Worm (Caenorhabditis elegans) whole organism, L4 larva: ENCODE results near the gene W02B12.13.
A peak's percentile ranks its signal among the peaks of the same experiment; 100 is the strongest.

Experiments used
- F10B5.3 ChIP-seq: sonication (generic microtip); optimal IDR thresholded peaks from 2 replicates; lab custom pipeline; 2016; ENCODE audit warnings: mild to moderate bottlenecking, missing genetic modification characterization, missing compliant biosample characterization
- F26F4.8 ChIP-seq: fragments of 200-800 bp; sonication (Bioruptor generic); conservative IDR thresholded peaks from 2 replicates; pipeline ENCODE4 v1.3.6; 2022; ENCODE audit warnings: missing genetic modification characterization, missing compliant biosample characterization
- F49E8.2 ChIP-seq: sonication (generic microtip); optimal IDR thresholded peaks from 2 replicates; lab custom pipeline; 2016; ENCODE audit warnings: missing compliant biosample characterization, mild to moderate bottlenecking, missing genetic modification characterization, borderline replicate concordance
- Y105C5A.15 ChIP-seq: fragments of 200-800 bp; sonication (Bioruptor generic); IDR thresholded peaks from 2 replicates; pipeline ENCODE4 v1.3.6; 2022; ENCODE audit warnings: missing genetic modification characterization, missing compliant biosample characterization
- Y48G9A.11 ChIP-seq: fragments of 200-800 bp; sonication (Bioruptor generic); IDR thresholded peaks from 2 replicates; pipeline ENCODE4 v1.3.6; 2022; ENCODE audit warnings: missing genetic modification reagents, missing genetic modification characterization, missing compliant biosample characterization
- Y5F2A.4 ChIP-seq: fragments of 200-800 bp; sonication (Bioruptor generic); optimal IDR thresholded peaks from 2 replicates; lab custom pipeline; 2018; ENCODE audit warnings: mild to moderate bottlenecking, missing genetic modification characterization, missing compliant biosample characterization
- Y75B8A.6 ChIP-seq: fragments of 200-800 bp; sonication (Bioruptor generic); IDR thresholded peaks from 2 replicates; pipeline ENCODE4 v1.3.6; 2022; ENCODE audit warnings: missing genetic modification reagents, missing genetic modification characterization, missing compliant biosample characterization
- ZK337.2 ChIP-seq: fragments of 200-800 bp; sonication (Bioruptor generic); IDR thresholded peaks from 2 replicates; pipeline ENCODE4 v1.3.6; 2022; ENCODE audit warnings: missing genetic modification reagents, missing genetic modification characterization, missing compliant biosample characterization
- ZK546.5 ChIP-seq, 2 experiments: sonication (generic microtip); optimal IDR thresholded peaks; 2 replicates each; lab custom pipeline; 2017; ENCODE audit warnings: missing biosample characterization in 2 of 2, missing genetic modification characterization in 2 of 2
- aha-1 ChIP-seq: fragments of 150-350 bp; peaks from one replicate; lab custom pipeline; 2014; ENCODE audit warnings: missing biosample characterization, missing genetic modification characterization
- attf-4 ChIP-seq: sonication (generic microtip); optimal IDR thresholded peaks from 3 replicates; lab custom pipeline; 2017; ENCODE audit warnings: missing biosample characterization, missing genetic modification characterization
- ceh-20 ChIP-seq: fragments of 200-800 bp; sonication (Bioruptor generic); IDR thresholded peaks from 2 replicates; pipeline ENCODE4 v1.3.6; 2022; ENCODE audit warnings: missing genetic modification reagents, missing genetic modification characterization, missing compliant biosample characterization
- ceh-44 ChIP-seq: fragments of 200-800 bp; sonication (Bioruptor generic); IDR thresholded peaks from 2 replicates; pipeline ENCODE4 v1.3.6; 2022; ENCODE audit warnings: missing genetic modification reagents, missing genetic modification characterization, missing compliant biosample characterization
- cey-2 ChIP-seq: sonication (generic microtip); optimal IDR thresholded peaks from 3 replicates; lab custom pipeline; 2017; ENCODE audit warnings: missing genetic modification characterization, mild to moderate bottlenecking, missing compliant biosample characterization, antibody characterized with exemption, borderline replicate concordance; ENCODE audit not compliant: insufficient read depth
- ctbp-1 ChIP-seq: fragments of 200-800 bp; sonication (Bioruptor generic); IDR thresholded peaks from 2 replicates; pipeline ENCODE4 v1.3.6; 2022; ENCODE audit warnings: missing genetic modification reagents, missing genetic modification characterization, missing compliant biosample characterization
- daf-12 ChIP-seq: fragments of 150-350 bp; optimal IDR thresholded peaks from 2 replicates; lab custom pipeline; 2014; ENCODE audit warnings: missing biosample characterization, missing genetic modification reagents, missing genetic modification characterization
- daf-8 ChIP-seq: fragments of 200-800 bp; sonication (Bioruptor generic); IDR thresholded peaks from 2 replicates; pipeline ENCODE4 v1.3.6; 2022; ENCODE audit warnings: missing genetic modification characterization, missing compliant biosample characterization
- duxl-1 ChIP-seq: sonication (generic microtip); optimal IDR thresholded peaks from 2 replicates; lab custom pipeline; 2016; ENCODE audit warnings: mild to moderate bottlenecking, missing genetic modification characterization, moderate library complexity, missing compliant biosample characterization; ENCODE audit not compliant: poor library complexity
- dve-1 ChIP-seq: sonication (generic microtip); optimal IDR thresholded peaks from 2 replicates; lab custom pipeline; 2017; ENCODE audit warnings: antibody characterized with exemption, mild to moderate bottlenecking, missing genetic modification characterization, missing compliant biosample characterization; ENCODE audit not compliant: insufficient read depth
- hif-1 ChIP-seq, 2 experiments: sonication (generic microtip); optimal IDR thresholded peaks; 2 replicates each; lab custom pipeline; 2016 to 2017; ENCODE audit warnings: missing compliant biosample characterization in 2 of 2, missing genetic modification characterization in 2 of 2, missing genetic modification reagents in 2 of 2, missing genotype in 2 of 2, mild to moderate bottlenecking in 1 of 2
- hmg-1.1 ChIP-seq: fragments of 200-800 bp; sonication (Bioruptor generic); IDR thresholded peaks from 2 replicates; pipeline ENCODE4 v1.3.6; 2022; ENCODE audit warnings: missing genetic modification reagents, missing genetic modification characterization, missing compliant biosample characterization
- lim-7 ChIP-seq: fragments of 200-800 bp; sonication (Bioruptor generic); IDR thresholded peaks from 2 replicates; pipeline ENCODE4 v1.3.6; 2022; ENCODE audit warnings: missing genetic modification characterization, missing compliant biosample characterization
- lin-1 ChIP-seq: fragments of 200-800 bp; sonication (Bioruptor generic); IDR thresholded peaks from 2 replicates; pipeline ENCODE4 v1.3.6; 2022; ENCODE audit warnings: missing genetic modification reagents, missing genetic modification characterization, missing compliant biosample characterization
- lin-15B ChIP-seq: fragments of 150-350 bp; sonication (generic microtip); optimal IDR thresholded peaks from 3 replicates; lab custom pipeline; 2014; ENCODE audit warnings: missing biosample characterization, missing genetic modification characterization
- lin-38 ChIP-seq: fragments of 200-800 bp; sonication (Bioruptor generic); IDR thresholded peaks from 2 replicates; pipeline ENCODE4 v1.3.6; 2022; ENCODE audit warnings: missing genetic modification reagents, missing genetic modification characterization, missing compliant biosample characterization
- madf-9 ChIP-seq: fragments of 200-800 bp; sonication (Bioruptor generic); conservative IDR thresholded peaks from 2 replicates; pipeline ENCODE4 v1.3.6; 2022; ENCODE audit warnings: missing genetic modification reagents, missing genetic modification characterization, missing compliant biosample characterization
- mdl-1 ChIP-seq, 2 experiments: fragments of 150-350 bp in 1 of 2; sonication (generic microtip) in 1 of 2; optimal IDR thresholded peaks; 2 replicates each; lab custom pipeline; 2014 to 2017; ENCODE audit warnings: missing biosample characterization in 2 of 2, missing genetic modification characterization in 2 of 2
- mep-1 ChIP-seq: fragments of 150-350 bp; sonication (generic microtip); optimal IDR thresholded peaks from 3 replicates; lab custom pipeline; 2014; ENCODE audit warnings: missing biosample characterization, missing genetic modification characterization
- mes-2 ChIP-seq: sonication (generic microtip); optimal IDR thresholded peaks from 2 replicates; lab custom pipeline; 2016; ENCODE audit warnings: missing genotype, mild to moderate bottlenecking, missing genetic modification characterization, missing compliant biosample characterization; ENCODE audit not compliant: poor library complexity, severe bottlenecking
- mxl-3 ChIP-seq: fragments of 200-800 bp; sonication (Bioruptor generic); optimal IDR thresholded peaks from 2 replicates; lab custom pipeline; 2018; ENCODE audit warnings: mild to moderate bottlenecking, missing genetic modification characterization, missing compliant biosample characterization
- nhr-10 ChIP-seq: fragments of 150-350 bp; optimal IDR thresholded peaks from 2 replicates; lab custom pipeline; 2014; ENCODE audit warnings: missing biosample characterization, missing genetic modification characterization
- nhr-237 ChIP-seq: sonication (generic microtip); optimal IDR thresholded peaks from 2 replicates; lab custom pipeline; 2017; ENCODE audit warnings: missing biosample characterization, missing genetic modification characterization
- nhr-28 ChIP-seq: fragments of 150-350 bp; optimal IDR thresholded peaks from 2 replicates; lab custom pipeline; 2014; ENCODE audit warnings: missing biosample characterization, missing genetic modification characterization
- nhr-41 ChIP-seq: fragments of 200-800 bp; sonication (Bioruptor generic); IDR thresholded peaks from 2 replicates; pipeline ENCODE4 v1.3.6; 2022; ENCODE audit warnings: missing genetic modification reagents, missing genetic modification characterization, missing compliant biosample characterization
- nhr-48 ChIP-seq: sonication (generic microtip); optimal IDR thresholded peaks from 2 replicates; lab custom pipeline; 2016; ENCODE audit warnings: mild to moderate bottlenecking, missing genetic modification characterization, missing compliant biosample characterization
- nhr-6 ChIP-seq: fragments of 150-350 bp; optimal IDR thresholded peaks from 2 replicates; lab custom pipeline; 2014; ENCODE audit warnings: missing biosample characterization, missing genetic modification characterization
- php-3 ChIP-seq: fragments of 200-800 bp; sonication (Bioruptor generic); IDR thresholded peaks from 2 replicates; pipeline ENCODE4 v1.3.6; 2022; ENCODE audit warnings: missing genetic modification reagents, missing genetic modification characterization, missing compliant biosample characterization
- set-16 ChIP-seq: fragments of 200-800 bp; sonication (Bioruptor generic); IDR thresholded peaks from 2 replicates; pipeline ENCODE4 v1.3.6; 2022; ENCODE audit warnings: missing genetic modification reagents, missing genetic modification characterization, missing compliant biosample characterization
- skn-1 ChIP-seq: fragments of 150-350 bp; optimal IDR thresholded peaks from 2 replicates; lab custom pipeline; 2014; ENCODE audit warnings: missing biosample characterization, missing genetic modification characterization
- snpc-4 ChIP-seq: fragments of 150-350 bp; optimal IDR thresholded peaks from 2 replicates; lab custom pipeline; 2014; ENCODE audit warnings: missing biosample characterization, missing genetic modification characterization
- spr-1 ChIP-seq: sonication (generic microtip); optimal IDR thresholded peaks from 2 replicates; lab custom pipeline; 2016; ENCODE audit warnings: mild to moderate bottlenecking, missing genetic modification characterization, missing compliant biosample characterization
- spr-3 ChIP-seq: fragments of 200-800 bp; sonication (Bioruptor generic); optimal IDR thresholded peaks from 2 replicates; lab custom pipeline; 2018; ENCODE audit warnings: mild to moderate bottlenecking, missing genetic modification characterization, missing compliant biosample characterization
- tra-1 ChIP-seq: fragments of 200-800 bp; sonication (Bioruptor generic); IDR thresholded peaks from 2 replicates; pipeline ENCODE4 v1.3.6; 2022; ENCODE audit warnings: missing genetic modification reagents, missing genetic modification characterization, missing compliant biosample characterization
- unc-130 ChIP-seq: sonication (generic microtip); optimal IDR thresholded peaks from 2 replicates; lab custom pipeline; 2016; ENCODE audit warnings: missing genetic modification reagents, missing genetic modification characterization, missing compliant biosample characterization
- unc-39 ChIP-seq: sonication (generic microtip); optimal IDR thresholded peaks from 2 replicates; lab custom pipeline; 2017; ENCODE audit warnings: missing biosample characterization, missing genetic modification characterization
- unc-62 ChIP-seq, 3 experiments: fragments of 150-350 bp in 1 of 3; sonication (generic microtip); optimal IDR thresholded peaks in 2 of 3; peaks in 1 of 3; 1 replicate in 1 of 3; 2 replicates in 2 of 3; lab custom pipeline; 2014 to 2017; ENCODE audit warnings: missing biosample characterization in 3 of 3, missing genetic modification characterization in 3 of 3, missing genetic modification reagents in 3 of 3, missing genotype in 1 of 3
- vab-7 ChIP-seq: fragments of 200-800 bp; sonication (Bioruptor generic); IDR thresholded peaks from 2 replicates; pipeline ENCODE4 v1.3.6; 2022; ENCODE audit warnings: missing genetic modification reagents, missing genetic modification characterization, missing compliant biosample characterization
- zfp-3 ChIP-seq: fragments of 200-800 bp; sonication (Bioruptor generic); conservative IDR thresholded peaks from 2 replicates; pipeline ENCODE4 v1.3.6; 2022; ENCODE audit warnings: missing genetic modification reagents, missing genetic modification characterization, missing compliant biosample characterization
- zip-2 ChIP-seq: fragments of 150-350 bp; optimal IDR thresholded peaks from 2 replicates; lab custom pipeline; 2014; ENCODE audit warnings: missing biosample characterization, missing genetic modification characterization
- ztf-11 ChIP-seq: fragments of 150-350 bp; optimal IDR thresholded peaks from 2 replicates; lab custom pipeline; 2014; ENCODE audit warnings: missing biosample characterization, missing genetic modification characterization
- ztf-7 ChIP-seq: fragments of 150-350 bp; optimal IDR thresholded peaks from 2 replicates; lab custom pipeline; 2014; ENCODE audit warnings: missing biosample characterization, missing genetic modification characterization

Gene W02B12.13

ce11 chrII:11469574-11470108 lies 24.6 kb downstream of the W02B12.13 start, which contains the start of gene cisd-1 (continued):
- TF ChIP-seq Y105C5A.15 (no peak), ceh-20 (GFP tag; lab: Robert Waterston, UW) (no peak), F10B5.3 (tag; lab: Kevin White, UChicago) (no peak), hmg-1.1 (GFP tag; lab: Robert Waterston, UW) (no peak), php-3 (GFP tag; lab: Robert Waterston, UW) (no peak), mes-2 (peak; percentile 11), ztf-11 (tag; lab: Kevin White, UChicago) (no peak), nhr-6 (tag; lab: Kevin White, UChicago) (no peak), daf-8 (GFP tag; lab: Robert Waterston, UW) (no peak), madf-9 (no peak), aha-1 (tag; lab: Kevin White, UChicago) (no peak), ZK337.2 (GFP tag; lab: Robert Waterston, UW) (no peak), set-16 (GFP tag; lab: Robert Waterston, UW) (no peak), unc-62 (GFP tag; optimal IDR thresholded peaks at IDR 0.05 in 1 of 2; lab: Kevin White, UChicago) (no peak), unc-62 (tag; optimal IDR thresholded peaks at IDR 0.05; lab: Kevin White, UChicago) (no peak), Y75B8A.6 (GFP tag; lab: Robert Waterston, UW) (no peak), cey-2 (tag; lab: Kevin White, UChicago) (no peak), daf-12 (tag; lab: Kevin White, UChicago) (no peak), Y5F2A.4 (GFP tag; lab: Kevin White, UChicago) (no peak), mxl-3 (GFP tag; lab: Kevin White, UChicago) (peak; percentile 49), ZK546.5 (tag; optimal IDR thresholded peaks at IDR 0.05; lab: Kevin White, UChicago) (no peak), lin-15B (tag; lab: Kevin White, UChicago) (no peak), mdl-1 (tag; optimal IDR thresholded peaks at IDR 0.05; lab: Kevin White, UChicago) (peak in 1 of 2 experiments; percentile 12), spr-1 (tag; lab: Kevin White, UChicago) (no peak), zfp-3 (no peak), Y48G9A.11 (GFP tag; lab: Robert Waterston, UW) (no peak), hif-1 (tag; optimal IDR thresholded peaks at IDR 0.05; lab: Kevin White, UChicago) (peak in 1 of 2 experiments; percentile 49), duxl-1 (tag; lab: Kevin White, UChicago) (no peak), unc-130 (GFP tag; lab: Kevin White, UChicago) (no peak), lin-1 (GFP tag; lab: Robert Waterston, UW) (no peak), tra-1 (no peak), ctbp-1 (GFP tag; lab: Robert Waterston, UW) (no peak), ztf-7 (no peak), lim-7 (GFP tag; lab: Robert Waterston, UW) (no peak), snpc-4 (tag; lab: Kevin White, UChicago) (no peak), nhr-237 (no peak), unc-39 (tag; lab: Kevin White, UChicago) (no peak), mep-1 (tag; lab: Kevin White, UChicago) (peak; percentile 62), lin-38 (GFP tag; lab: Robert Waterston, UW) (no peak), attf-4 (tag; lab: Kevin White, UChicago) (no peak), ceh-44 (GFP tag; lab: Robert Waterston, UW) (no peak), skn-1 (no peak), F26F4.8 (GFP tag; lab: Robert Waterston, UW) (no peak), F49E8.2 (no peak), zip-2 (tag; lab: Kevin White, UChicago) (no peak), nhr-10 (no peak), spr-3 (GFP tag; lab: Kevin White, UChicago) (no peak), dve-1 (tag; lab: Kevin White, UChicago) (peak; percentile 7), nhr-41 (GFP tag; lab: Robert Waterston, UW) (no peak), nhr-48 (tag; lab: Kevin White, UChicago) (no peak), nhr-28 (tag; lab: Kevin White, UChicago) (peak; percentile 98), vab-7 (GFP tag; lab: Robert Waterston, UW) (no peak)
